Worm (Caenorhabditis elegans) whole organism, young adult: ENCODE measurements around the gene madf-9.

Experiments
- C06A6.2 ChIP-seq: fragments of 200-800 bp; sonication (Bioruptor generic); conservative IDR thresholded peaks from 2 replicates; pipeline ENCODE4 v1.3.6; 2022; ENCODE audit warnings: missing genetic modification characterization, missing compliant biosample characterization
- bed-2 ChIP-seq: fragments of 200-800 bp; sonication (Bioruptor generic); IDR thresholded peaks from 2 replicates; pipeline ENCODE4 v1.3.6; 2022; ENCODE audit warnings: missing genetic modification reagents, missing genetic modification characterization, missing compliant biosample characterization
- ceh-58 ChIP-seq: fragments of 200-800 bp; sonication (Bioruptor generic); IDR thresholded peaks from 2 replicates; pipeline ENCODE4 v1.3.6; 2022; ENCODE audit warnings: missing genetic modification characterization, missing compliant biosample characterization
- hlh-26 ChIP-seq: fragments of 200-800 bp; sonication (Bioruptor generic); conservative IDR thresholded peaks from 2 replicates; pipeline ENCODE4 v1.3.6; 2022; ENCODE audit warnings: missing genetic modification reagents, missing genetic modification characterization, missing compliant biosample characterization
- nfya-1 ChIP-seq: sonication (generic microtip); optimal IDR thresholded peaks from 2 replicates; lab custom pipeline; 2017; ENCODE audit warnings: antibody characterized with exemption, missing compliant biosample characterization, missing genetic modification characterization, borderline replicate concordance; ENCODE audit not compliant: insufficient read depth
- unc-62 ChIP-seq: fragments of 150-350 bp; optimal IDR thresholded peaks from 2 replicates; lab custom pipeline; 2014; ENCODE audit warnings: missing biosample characterization, missing genetic modification reagents, missing genetic modification characterization

DNA sequence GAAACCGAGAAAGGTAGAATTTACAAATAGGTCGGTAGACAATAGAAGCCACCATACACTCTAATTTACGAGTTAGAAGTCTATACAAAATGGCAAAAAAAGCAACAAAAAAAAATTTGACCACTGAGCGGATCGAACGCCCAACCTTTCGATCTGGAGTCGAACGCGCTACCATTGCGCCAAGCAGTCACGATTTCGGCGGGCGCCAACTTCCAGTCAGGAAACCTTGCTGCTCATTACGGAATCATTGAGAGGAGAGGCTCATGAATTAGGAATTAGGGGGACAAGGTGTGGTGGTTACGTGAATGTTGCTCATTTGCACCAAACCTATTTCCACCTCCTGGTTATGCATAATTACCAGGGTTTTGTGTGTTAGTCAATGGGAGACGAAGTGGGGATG, 44.9 kb downstream of the madf-9 start:
- TF ChIP-seq ceh-58 (GFP tag; lab: Robert Waterston, UW) (no peak), C06A6.2 (GFP tag; lab: Robert Waterston, UW) (no peak), unc-62 (GFP tag; lab: Kevin White, UChicago) (no peak), hlh-26 (GFP tag; lab: Robert Waterston, UW) (no peak), bed-2 (no peak), nfya-1 (no peak)
